Fruit fly (Drosophila melanogaster) whole organism, adult: Measurements from ENCODE around the gene CG15056.

Experiments used
- CG11617 ChIP-seq: fragments of 200-800 bp; sonication (Bioruptor generic); optimal IDR thresholded peaks from 2 replicates; lab custom pipeline; 2017; ENCODE audit warnings: mild to moderate bottlenecking, missing biosample characterization, missing genetic modification reagents, missing genetic modification characterization
- CG12768 ChIP-seq: fragments of 200-800 bp; sonication (Bioruptor generic); optimal IDR thresholded peaks from 2 replicates; lab custom pipeline; 2017; ENCODE audit warnings: missing biosample characterization, missing genetic modification characterization, mild to moderate bottlenecking, moderate library complexity, missing genetic modification reagents
- CG14711 ChIP-seq: fragments of 200-800 bp; sonication (Bioruptor generic); optimal IDR thresholded peaks from 2 replicates; lab custom pipeline; 2018; ENCODE audit warnings: missing biosample characterization, mild to moderate bottlenecking, missing genetic modification characterization, moderate library complexity
- CG1620 ChIP-seq: fragments of 200-800 bp; sonication (Bioruptor generic); optimal IDR thresholded peaks from 2 replicates; lab custom pipeline; 2016; ENCODE audit warnings: missing biosample characterization, missing genetic modification characterization
- CG33017 ChIP-seq: fragments of 200-800 bp; sonication (Bioruptor generic); optimal IDR thresholded peaks from 2 replicates; lab custom pipeline; 2018; ENCODE audit warnings: missing biosample characterization, mild to moderate bottlenecking, missing genetic modification characterization, moderate library complexity
- CG5204 ChIP-seq: fragments of 200-800 bp; sonication (Bioruptor generic); optimal IDR thresholded peaks from 2 replicates; lab custom pipeline; 2016; ENCODE audit warnings: missing biosample characterization, missing genetic modification characterization
- CG7045 ChIP-seq: fragments of 200-800 bp; sonication (Bioruptor generic); optimal IDR thresholded peaks from 2 replicates; lab custom pipeline; 2017; ENCODE audit warnings: missing biosample characterization, mild to moderate bottlenecking, missing genetic modification characterization
- CG7101 ChIP-seq: fragments of 200-800 bp; sonication (Bioruptor generic); optimal IDR thresholded peaks from 2 replicates; lab custom pipeline; 2018; ENCODE audit warnings: missing biosample characterization, mild to moderate bottlenecking, missing genetic modification characterization, moderate library complexity
- Clk ChIP-seq: fragments of 200-800 bp; sonication (Bioruptor generic); optimal IDR thresholded peaks from 2 replicates; lab custom pipeline; 2017; ENCODE audit warnings: missing biosample characterization, missing genetic modification characterization
- Crg-1 ChIP-seq: fragments of 200-800 bp; sonication (Bioruptor generic); optimal IDR thresholded peaks from 2 replicates; lab custom pipeline; 2016; ENCODE audit warnings: missing biosample characterization, missing genetic modification characterization
- Hr96 ChIP-seq: fragments of 200-800 bp; sonication (Bioruptor generic); optimal IDR thresholded peaks from 2 replicates; lab custom pipeline; 2016; ENCODE audit warnings: missing biosample characterization, missing genetic modification characterization
- Mnt ChIP-seq: fragments of 200-800 bp; sonication (Bioruptor generic); optimal IDR thresholded peaks from 2 replicates; lab custom pipeline; 2016; ENCODE audit warnings: missing biosample characterization, mild to moderate bottlenecking, missing genetic modification characterization
- bab1 ChIP-seq: fragments of 200-800 bp; sonication (Bioruptor generic); optimal IDR thresholded peaks from 3 replicates; lab custom pipeline; 2019; ENCODE audit warnings: missing biosample characterization, mild to moderate bottlenecking, missing genetic modification characterization, moderate library complexity
- cic ChIP-seq: fragments of 200-800 bp; sonication (Bioruptor generic); optimal IDR thresholded peaks from 2 replicates; lab custom pipeline; 2017; ENCODE audit warnings: missing biosample characterization, mild to moderate bottlenecking, missing genetic modification characterization, moderate library complexity
- cnc ChIP-seq, 2 experiments: fragments of >200 bp; optimal IDR thresholded peaks; 2 replicates each; lab custom pipeline; 2017
- kay ChIP-seq: fragments of 200-800 bp; sonication (Bioruptor generic); peaks from one replicate; lab custom pipeline; 2016; ENCODE audit warnings: missing biosample characterization, missing genetic modification characterization, borderline replicate concordance
- ovo ChIP-seq: fragments of 200-800 bp; sonication (Bioruptor generic); optimal IDR thresholded peaks from 2 replicates; lab custom pipeline; 2016; ENCODE audit warnings: missing biosample characterization, missing genetic modification characterization
- pad ChIP-seq: fragments of 200-800 bp; sonication (Bioruptor generic); optimal IDR thresholded peaks from 3 replicates; lab custom pipeline; 2017; ENCODE audit warnings: missing biosample characterization, missing genetic modification characterization, mild to moderate bottlenecking, moderate library complexity, missing genetic modification reagents
- tj ChIP-seq: fragments of 200-800 bp; sonication (Bioruptor generic); optimal IDR thresholded peaks from 3 replicates; lab custom pipeline; 2017; ENCODE audit warnings: missing biosample characterization, mild to moderate bottlenecking, missing genetic modification characterization, moderate library complexity
- toe ChIP-seq: fragments of 200-800 bp; sonication (Bioruptor generic); optimal IDR thresholded peaks from 2 replicates; lab custom pipeline; 2016; ENCODE audit warnings: missing biosample characterization, missing genetic modification characterization

CG15056 gene

DNA sequence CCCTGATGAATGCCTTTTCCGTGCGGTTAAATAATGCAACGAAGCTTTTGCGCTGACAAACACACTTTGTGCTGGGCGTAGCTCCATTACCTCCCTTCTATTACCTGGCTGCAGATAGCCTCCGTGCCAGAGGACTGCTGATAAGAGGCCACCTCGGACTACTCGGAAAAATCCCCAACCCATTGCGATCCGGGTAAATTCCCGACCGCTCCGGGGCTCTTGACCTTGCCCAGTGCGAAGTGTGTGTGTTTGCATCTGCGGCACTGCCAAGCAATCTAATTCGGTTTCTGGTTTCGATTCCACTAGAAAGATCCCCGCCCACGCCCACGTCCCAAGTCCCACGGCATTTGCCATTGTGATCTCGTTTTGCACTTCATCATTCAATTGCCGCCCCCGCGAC, 29.4 kb upstream of the CG15056 start:
- TF ChIP-seq cic (GFP tag; lab: Kevin White, UChicago) = peak; percentile 9
- no peak for TF ChIP-seq Mnt (GFP tag; lab: Kevin White, UChicago)

DNA sequence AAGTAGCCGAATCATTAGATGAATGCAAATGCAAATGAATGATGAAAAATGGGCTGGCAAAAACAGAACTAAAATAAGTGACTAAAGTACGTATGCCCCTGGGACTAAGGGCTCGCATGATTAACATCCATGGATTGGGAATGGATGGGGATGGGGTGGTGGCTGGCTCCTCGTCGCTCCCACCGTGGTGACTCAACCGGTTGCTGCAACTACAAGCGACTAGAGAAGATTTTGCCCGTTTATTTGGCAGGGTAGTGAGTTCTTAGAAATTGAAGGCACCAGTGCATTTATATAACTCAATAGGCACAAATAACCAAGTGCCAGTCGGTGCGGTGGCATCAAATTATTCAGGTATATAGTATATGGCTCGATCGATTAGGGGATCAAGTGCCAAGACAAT, 28.4 kb upstream of the CG15056 start, which contains the start of gene Tsf1:
Gene Tsf1, plus strand, starts transcription at position 301 of the 400 bp plus-strand sequence.
- TF ChIP-seq ovo (GFP tag; lab: Kevin White, UChicago) (no peak), CG1620 (GFP tag; lab: Kevin White, UChicago) (no peak), Hr96 (GFP tag; lab: Kevin White, UChicago) (no peak), CG12768 (GFP tag; lab: Kevin White, UChicago) (no peak), CG7101 (tag; lab: Kevin White, UChicago) (no peak), Crg-1 (GFP tag; lab: Kevin White, UChicago) (no peak), CG5204 (GFP tag; lab: Kevin White, UChicago) (no peak), CG7045 (GFP tag; lab: Kevin White, UChicago) (no peak)

DNA sequence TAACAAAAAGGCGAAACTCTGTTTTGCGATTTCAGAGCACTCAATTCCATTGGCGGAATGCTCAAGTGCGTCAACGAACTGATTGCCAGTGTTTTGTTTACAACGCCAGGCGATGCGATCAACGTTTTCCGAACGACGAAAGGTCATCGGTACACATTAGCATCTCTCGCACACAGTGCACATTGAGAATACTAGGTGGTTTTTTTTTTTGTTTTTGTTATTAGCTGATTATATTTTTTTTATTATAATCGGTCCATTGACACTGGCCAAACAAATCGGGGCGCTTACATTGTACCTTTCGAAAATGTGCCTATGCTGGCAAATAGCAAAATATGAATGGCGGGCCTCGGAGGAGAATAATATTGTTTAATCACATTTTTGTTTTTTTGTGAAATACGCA, 20.1 kb upstream of the CG15056 start:
- TF ChIP-seq cnc (optimal IDR thresholded peaks at IDR 0.05; lab: Kevin White, UChicago) (no peak), CG7045 (GFP tag; lab: Kevin White, UChicago) (no peak), CG14711 (no peak), bab1 (GFP tag; lab: Kevin White, UChicago) (no peak), CG5204 (GFP tag; lab: Kevin White, UChicago) (no peak), CG1620 (GFP tag; lab: Kevin White, UChicago) (no peak), CG33017 (no peak), ovo (GFP tag; lab: Kevin White, UChicago) (no peak), CG12768 (GFP tag; lab: Kevin White, UChicago) (no peak), cic (GFP tag; lab: Kevin White, UChicago) (peak; percentile 73), Mnt (GFP tag; lab: Kevin White, UChicago) (peak; percentile 44), toe (GFP tag; lab: Kevin White, UChicago) (no peak), tj (GFP tag; lab: Kevin White, UChicago) (peak; percentile 61), kay (no peak), Crg-1 (GFP tag; lab: Kevin White, UChicago) (no peak), CG7101 (tag; lab: Kevin White, UChicago) (no peak), Hr96 (GFP tag; lab: Kevin White, UChicago) (no peak), pad (GFP tag; lab: Kevin White, UChicago) (no peak)

DNA sequence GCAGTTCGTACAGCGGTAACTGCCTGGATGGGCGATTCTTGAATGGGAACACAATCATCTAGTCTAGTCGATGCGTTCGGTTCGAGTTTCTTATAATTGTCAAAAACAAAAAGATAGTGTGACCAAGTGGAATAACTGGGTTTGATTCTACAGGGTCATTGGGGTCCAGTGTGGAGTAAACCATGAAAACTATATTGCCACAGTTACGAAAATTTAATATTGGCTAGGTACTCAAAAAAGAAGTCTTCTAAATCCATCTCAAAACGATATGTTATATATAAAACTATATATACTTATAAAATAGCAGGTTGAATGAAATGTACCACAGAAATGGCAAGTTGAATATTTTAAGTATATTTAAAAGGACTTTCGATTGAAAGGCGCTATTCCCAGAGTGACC, 15.2 kb upstream of the CG15056 start, which contains the start of gene CG34328:
Gene CG34328, minus strand, starts transcription at position 101 of the 400 bp plus-strand sequence.
- no peak for TF ChIP-seq toe (GFP tag; lab: Kevin White, UChicago)
- TF ChIP-seq CG12768 (GFP tag; lab: Kevin White, UChicago) = no peak
- TF ChIP-seq CG14711 = no peak
- no peak for TF ChIP-seq kay
- no peak for TF ChIP-seq Mnt (GFP tag; lab: Kevin White, UChicago)
- TF ChIP-seq pad (GFP tag; lab: Kevin White, UChicago) = no peak
- no peak for TF ChIP-seq CG5204 (GFP tag; lab: Kevin White, UChicago)
- no peak for TF ChIP-seq bab1 (GFP tag; lab: Kevin White, UChicago)
- no peak for TF ChIP-seq cnc (optimal IDR thresholded peaks at IDR 0.05; lab: Kevin White, UChicago)
- no peak for TF ChIP-seq CG1620 (GFP tag; lab: Kevin White, UChicago)
- no peak for TF ChIP-seq Clk (GFP tag; lab: Kevin White, UChicago)
- TF ChIP-seq CG7101 (tag; lab: Kevin White, UChicago) = no peak

DNA sequence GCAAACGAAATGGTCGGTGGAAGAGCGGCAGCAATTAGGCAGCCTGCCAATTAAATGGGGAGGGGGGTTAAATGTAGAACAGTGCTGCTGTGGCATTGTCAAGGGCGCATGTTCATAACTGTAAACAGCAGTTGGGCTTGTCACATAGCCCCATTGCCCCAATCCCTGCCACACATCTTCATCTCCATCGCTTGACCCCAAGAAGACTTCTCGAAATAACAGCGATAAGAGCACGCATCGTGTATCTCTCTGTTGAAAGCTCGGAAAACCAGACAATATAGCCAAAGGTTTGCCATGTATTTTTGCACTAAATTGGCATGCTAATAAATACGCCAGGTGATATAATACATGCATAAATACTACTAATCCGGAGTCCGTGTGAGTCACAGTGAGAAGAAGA, 12.7 kb upstream of the CG15056 start:
- TF ChIP-seq CG7101 (tag; lab: Kevin White, UChicago) (no peak), Crg-1 (GFP tag; lab: Kevin White, UChicago) (no peak)

DNA sequence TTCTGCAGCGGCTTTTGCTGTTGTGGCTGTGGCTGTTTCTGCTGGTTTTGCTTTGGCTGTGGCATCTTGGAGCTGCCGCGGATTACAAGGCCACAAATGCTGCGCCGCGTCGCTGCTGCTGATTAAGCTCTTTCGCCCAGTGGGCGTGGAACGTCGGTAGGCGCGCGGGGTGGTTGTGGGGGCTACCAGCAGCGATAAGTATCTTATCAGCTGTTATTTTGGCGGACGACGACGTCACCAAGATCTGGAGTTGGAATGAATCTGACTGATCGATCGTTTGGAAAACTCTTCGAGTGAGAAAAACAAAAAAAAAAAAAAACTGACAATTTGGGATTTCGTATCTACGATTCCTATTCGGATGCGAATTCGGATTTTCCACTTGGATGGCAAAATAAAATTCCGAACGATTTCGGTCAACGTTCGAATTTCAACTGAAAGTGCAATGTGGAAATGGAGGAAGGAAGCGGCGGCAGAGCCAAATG, 11.0 kb upstream of the CG15056 start:
- TF ChIP-seq bab1 (GFP tag; lab: Kevin White, UChicago) = no peak
- TF ChIP-seq Mnt (GFP tag; lab: Kevin White, UChicago) = peak; percentile 12
- TF ChIP-seq CG33017 = no peak
- peak; percentile 77 for TF ChIP-seq tj (GFP tag; lab: Kevin White, UChicago)
- TF ChIP-seq pad (GFP tag; lab: Kevin White, UChicago) = no peak
- TF ChIP-seq cnc (optimal IDR thresholded peaks at IDR 0.05; lab: Kevin White, UChicago) = no peak
- no peak for TF ChIP-seq CG14711
- no peak for TF ChIP-seq kay
- no peak for TF ChIP-seq CG5204 (GFP tag; lab: Kevin White, UChicago)
- no peak for TF ChIP-seq CG7045 (GFP tag; lab: Kevin White, UChicago)

DNA sequence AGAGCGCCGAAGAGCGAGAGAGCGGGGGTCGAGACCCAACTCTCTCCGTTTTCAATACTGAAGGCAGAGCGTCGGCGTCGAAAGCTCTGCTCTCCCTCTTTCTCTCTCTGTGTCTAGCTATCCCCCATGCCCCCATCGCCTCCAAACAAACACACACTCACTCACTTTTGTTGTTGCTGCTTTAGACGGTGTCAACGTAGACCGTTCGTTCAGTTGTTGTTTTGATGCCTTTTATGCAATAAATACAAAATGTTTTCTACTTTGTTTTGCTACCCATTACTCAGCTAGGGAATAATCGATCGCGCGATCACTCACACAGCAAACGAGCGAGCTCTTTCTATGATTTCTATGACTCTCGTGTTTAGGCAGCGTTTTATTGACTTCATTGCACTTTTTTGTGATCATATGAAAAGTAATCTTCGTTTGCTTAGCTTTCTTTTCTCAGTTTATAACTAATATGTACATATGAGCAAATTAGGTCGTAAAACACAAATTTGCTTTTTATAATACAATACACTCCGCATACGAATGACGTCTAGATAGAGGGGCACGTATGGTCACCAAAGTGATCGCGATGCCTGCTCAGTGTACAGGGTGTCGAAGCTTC, 10.5 kb upstream of the CG15056 start:
- TF ChIP-seq tj (GFP tag; lab: Kevin White, UChicago) = peak; percentile 46
- no peak for TF ChIP-seq toe (GFP tag; lab: Kevin White, UChicago)
- TF ChIP-seq Mnt (GFP tag; lab: Kevin White, UChicago) = no peak
- peak; percentile 13 for TF ChIP-seq bab1 (GFP tag; lab: Kevin White, UChicago)
- peak; percentile 52 for TF ChIP-seq Hr96 (GFP tag; lab: Kevin White, UChicago)
- no peak for TF ChIP-seq CG14711
- peak; percentile 55 for TF ChIP-seq cic (GFP tag; lab: Kevin White, UChicago)
- TF ChIP-seq ovo (GFP tag; lab: Kevin White, UChicago) = peak; percentile 12
- TF ChIP-seq CG11617 (GFP tag; lab: Kevin White, UChicago) = peak; percentile 51
- TF ChIP-seq kay = peak; percentile 91
- peak; percentile 8 for TF ChIP-seq CG7101 (tag; lab: Kevin White, UChicago)
- peak; percentile 28 for TF ChIP-seq pad (GFP tag; lab: Kevin White, UChicago)
- no peak for TF ChIP-seq CG7045 (GFP tag; lab: Kevin White, UChicago)
- TF ChIP-seq CG5204 (GFP tag; lab: Kevin White, UChicago) = peak; percentile 54
